Fruit fly (Drosophila melanogaster) whole organism: Measurements from ENCODE around the gene Hsp26.

ENCODE experiments used
- pan ChIP-seq: fragments of >200 bp; optimal IDR thresholded peaks from 2 replicates; lab custom pipeline; 2017
- psq ChIP-seq: fragments of >200 bp; optimal IDR thresholded peaks from 2 replicates; lab custom pipeline; 2017

- TF ChIP-seq pan (no peak), psq (lab: Kevin White, UChicago) (no peak)
Observed at dm6 chr3L:9370907-9371365, 6.3 kb downstream of the Hsp26 start, which contains the start of gene Fdx1.
